Worm (Caenorhabditis elegans): ENCODE data around the gene C05C8.7.

Gene C05C8.7

DNA sequence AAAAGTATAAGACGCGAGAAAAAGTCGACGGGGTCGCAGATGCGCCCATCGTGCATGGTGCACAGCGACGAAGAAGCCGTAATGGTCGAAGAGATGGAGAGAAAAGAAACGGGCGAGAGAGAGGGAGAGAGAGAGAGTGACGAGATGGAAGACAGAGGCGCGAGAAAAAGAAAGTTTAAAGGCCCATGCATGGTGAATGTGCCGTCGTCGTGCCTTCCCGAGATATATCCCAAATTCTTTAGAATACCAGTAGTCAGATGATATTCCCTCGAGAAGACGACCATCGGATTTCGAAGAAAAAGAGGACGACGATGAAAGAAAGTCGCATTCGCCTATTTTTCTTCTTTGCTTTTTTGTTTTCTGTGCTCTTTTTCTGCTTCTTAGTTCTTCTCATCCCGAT, 30.8 kb downstream of the C05C8.7 start:
- TF ChIP-seq gmeb-2 (tag; optimal IDR thresholded peaks at IDR 0.05): no peak
- TF ChIP-seq ceh-18 (tag; optimal IDR thresholded peaks at IDR 0.05): peak; percentile 4
- no peak for TF ChIP-seq ets-4 (tag; optimal IDR thresholded peaks at IDR 0.05)
- no peak for TF ChIP-seq ceh-34 (tag; optimal IDR thresholded peaks at IDR 0.05)
- TF ChIP-seq ceh-22 (tag; optimal IDR thresholded peaks at IDR 0.05): no peak
- no peak for TF ChIP-seq ceh-24 (tag; optimal IDR thresholded peaks at IDR 0.05)
- no peak for TF ChIP-seq sox-2 (GFP tag; IDR thresholded peaks at IDR 0.05)
- TF ChIP-seq ceh-31 (tag; optimal IDR thresholded peaks at IDR 0.05): peak; percentile 5
- TF ChIP-seq ama-1 (optimal IDR thresholded peaks at IDR 0.05): no peak
- TF ChIP-seq unc-3 (GFP tag; conservative IDR thresholded peaks at IDR 0.05): no peak
- TF ChIP-seq unc-3 (tag; optimal IDR thresholded peaks at IDR 0.05): no peak
- no peak for TF ChIP-seq K02D7.2 (tag; optimal IDR thresholded peaks at IDR 0.05)
- TF ChIP-seq rnt-1 (tag; optimal IDR thresholded peaks at IDR 0.05): no peak
- no peak for TF ChIP-seq pros-1 (tag; optimal IDR thresholded peaks at IDR 0.05)
- no peak for TF ChIP-seq pax-1 (tag; optimal IDR thresholded peaks at IDR 0.05)
- TF ChIP-seq ceh-30 (tag; optimal IDR thresholded peaks at IDR 0.05): no peak
- no peak for TF ChIP-seq K09A11.1 (tag; optimal IDR thresholded peaks at IDR 0.05; ENCODE audit: insufficient read depth)
- no peak for TF ChIP-seq dve-1 (tag; optimal IDR thresholded peaks at IDR 0.05)
- no peak for TF ChIP-seq ahr-1 (tag; optimal IDR thresholded peaks at IDR 0.05)
- TF ChIP-seq unc-42 (tag; optimal IDR thresholded peaks at IDR 0.05): peak; percentile 23
- no peak for TF ChIP-seq dmd-4 (tag; optimal IDR thresholded peaks at IDR 0.05; ENCODE audit: borderline replicate concordance)
- TF ChIP-seq pqm-1 (tag; optimal IDR thresholded peaks at IDR 0.05): no peak

DNA sequence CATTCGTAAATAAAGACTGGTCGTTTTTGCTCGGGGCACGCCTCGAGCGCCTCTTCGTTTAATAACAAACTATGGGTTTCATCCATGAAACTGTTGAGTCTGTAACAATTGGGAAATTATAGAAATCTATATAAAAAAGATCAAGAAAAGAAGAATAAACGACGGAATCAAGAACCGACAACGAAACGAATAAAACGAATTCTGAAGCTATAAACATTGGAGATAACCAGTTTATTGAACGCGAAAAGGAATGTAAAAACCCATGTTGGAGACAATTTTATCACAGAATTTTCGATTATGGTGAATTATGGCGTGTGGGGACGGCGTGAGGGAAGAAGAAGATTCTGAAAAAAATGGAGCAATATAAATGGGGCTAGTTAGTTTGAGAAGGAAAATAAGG, 32.0 kb downstream of the C05C8.7 start, which contains the start of gene soap-1:
TSS of gene soap-1 (minus strand) at position 101 of the 400 bp plus-strand sequence.
- TF ChIP-seq hlh-13 (GFP tag; optimal IDR thresholded peaks at IDR 0.05) (no peak), ceh-48 (tag; optimal IDR thresholded peaks at IDR 0.05) (no peak), che-1 (tag; optimal IDR thresholded peaks at IDR 0.05) (no peak), ceh-24 (tag; optimal IDR thresholded peaks at IDR 0.05) (no peak), npax-4 (tag; optimal IDR thresholded peaks at IDR 0.05) (no peak), ceh-22 (tag; optimal IDR thresholded peaks at IDR 0.05) (no peak), hlh-6 (tag; optimal IDR thresholded peaks at IDR 0.05) (no peak), syd-9 (tag; optimal IDR thresholded peaks at IDR 0.05) (no peak), mec-3 (tag; optimal IDR thresholded peaks at IDR 0.05; ENCODE audit: borderline replicate concordance) (no peak), tbx-2 (tag; optimal IDR thresholded peaks at IDR 0.05) (no peak), ceh-14 (tag; optimal IDR thresholded peaks at IDR 0.05) (no peak), odd-2 (tag; optimal IDR thresholded peaks at IDR 0.05) (no peak), ceh-6 (GFP tag; optimal IDR thresholded peaks at IDR 0.05) (no peak), unc-86 (tag; optimal IDR thresholded peaks at IDR 0.05) (no peak), ref-2 (tag; optimal IDR thresholded peaks at IDR 0.05) (no peak)

DNA sequence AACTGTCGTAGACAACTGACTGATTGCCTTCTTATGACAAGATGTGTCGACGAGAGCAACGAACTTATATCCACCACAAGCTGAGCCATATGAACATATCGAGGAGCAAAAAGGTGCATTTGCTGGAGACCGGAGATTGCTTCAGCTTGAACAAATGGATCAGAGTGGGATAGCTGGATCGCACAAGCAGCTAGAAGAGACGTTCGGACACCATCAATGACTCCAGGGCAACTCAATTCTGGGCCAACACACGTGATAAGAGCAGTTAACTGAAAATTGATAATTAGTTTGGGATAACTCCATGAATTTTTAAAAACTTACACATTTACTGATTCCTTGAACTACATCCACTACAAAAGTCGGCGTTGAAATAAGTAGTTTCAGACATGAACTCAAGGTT, 37.8 kb downstream of the C05C8.7 start:
- TF ChIP-seq ceh-14 (tag; optimal IDR thresholded peaks at IDR 0.05) (no peak), gmeb-2 (tag; optimal IDR thresholded peaks at IDR 0.05) (no peak), ceh-2 (tag; optimal IDR thresholded peaks at IDR 0.05) (no peak), hlh-30 (tag; optimal IDR thresholded peaks at IDR 0.05; ENCODE audit: insufficient read depth) (no peak), npax-4 (tag; optimal IDR thresholded peaks at IDR 0.05) (no peak)

DNA sequence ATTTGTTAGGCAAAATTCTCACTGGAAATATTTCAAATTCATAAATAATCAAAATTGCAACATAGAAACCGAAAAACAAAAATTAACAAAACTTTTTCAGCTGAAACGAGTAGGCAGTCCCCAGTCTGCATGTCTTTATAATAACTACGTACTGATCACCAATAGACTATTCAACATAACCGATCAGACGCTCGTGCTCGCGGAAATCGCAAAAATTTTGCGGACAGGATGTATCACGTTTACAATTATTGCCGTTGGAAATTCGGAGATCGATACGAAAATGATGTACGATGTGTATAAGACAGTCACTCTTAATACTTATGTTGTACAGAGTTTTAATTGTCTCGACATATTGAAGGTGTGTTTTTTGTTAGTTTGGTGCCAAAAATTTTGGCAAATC, 45.5 kb downstream of the C05C8.7 start:
- TF ChIP-seq Y22D7AL.16 (tag; optimal IDR thresholded peaks at IDR 0.05): no peak
- TF ChIP-seq ceh-19 (GFP tag; optimal IDR thresholded peaks at IDR 0.05): no peak
- TF ChIP-seq unc-86 (tag; optimal IDR thresholded peaks at IDR 0.05): no peak
- no peak for TF ChIP-seq ama-1 (optimal IDR thresholded peaks at IDR 0.05)
- no peak for TF ChIP-seq ceh-2 (tag; optimal IDR thresholded peaks at IDR 0.05)
- TF ChIP-seq fkh-10 (GFP tag; optimal IDR thresholded peaks at IDR 0.05): no peak
- TF ChIP-seq ceh-9 (tag; optimal IDR thresholded peaks at IDR 0.05): no peak
- TF ChIP-seq ceh-18 (tag; optimal IDR thresholded peaks at IDR 0.05): no peak
- TF ChIP-seq npax-4 (tag; optimal IDR thresholded peaks at IDR 0.05): no peak
- no peak for TF ChIP-seq ceh-34 (tag; optimal IDR thresholded peaks at IDR 0.05)
- no peak for TF ChIP-seq hlh-13 (GFP tag; optimal IDR thresholded peaks at IDR 0.05)
- TF ChIP-seq fkh-6 (tag; optimal IDR thresholded peaks at IDR 0.05): no peak
- no peak for TF ChIP-seq ceh-24 (tag; optimal IDR thresholded peaks at IDR 0.05)
- no peak for TF ChIP-seq rnt-1 (tag; optimal IDR thresholded peaks at IDR 0.05)
- TF ChIP-seq ceh-14 (tag; optimal IDR thresholded peaks at IDR 0.05): no peak
- TF ChIP-seq C08G9.2 (tag; optimal IDR thresholded peaks at IDR 0.05): no peak
- TF ChIP-seq dve-1 (tag; optimal IDR thresholded peaks at IDR 0.05): no peak
- no peak for TF ChIP-seq hlh-30 (tag; optimal IDR thresholded peaks at IDR 0.05; ENCODE audit: insufficient read depth)
- no peak for TF ChIP-seq pqm-1 (tag; optimal IDR thresholded peaks at IDR 0.05)
- TF ChIP-seq hlh-8 (tag; optimal IDR thresholded peaks at IDR 0.05): no peak

Data from whole organism, late embryonic.